Fruit fly (Drosophila melanogaster) whole organism, embryonic: ENCODE measurements around the gene Mvd.

Experiments
- ATbp ChIP-seq: fragments of 200-800 bp; sonication (Bioruptor generic); optimal IDR thresholded peaks from 2 replicates; lab custom pipeline; 2017; ENCODE audit warnings: missing biosample characterization, mild to moderate bottlenecking, missing genetic modification characterization, missing genetic modification reagents
- Asciz ChIP-seq: fragments of 200-800 bp; sonication (Bioruptor generic); optimal IDR thresholded peaks from 2 replicates; lab custom pipeline; 2017; ENCODE audit warnings: missing biosample characterization, mild to moderate bottlenecking, missing genetic modification characterization, missing genetic modification reagents
- C15 ChIP-seq: fragments of 200-800 bp; sonication (Bioruptor generic); IDR thresholded peaks from 3 replicates; pipeline ENCODE4 v1.3.6; 2022; ENCODE audit warnings: missing biosample characterization, missing genetic modification characterization
- CG10267 ChIP-seq: fragments of 200-800 bp; sonication (Bioruptor generic); optimal IDR thresholded peaks from 2 replicates; lab custom pipeline; 2018; ENCODE audit warnings: missing biosample characterization, mild to moderate bottlenecking, missing genetic modification characterization, moderate library complexity
- CG10462 ChIP-seq: fragments of 200-800 bp; sonication (Bioruptor generic); optimal IDR thresholded peaks from 2 replicates; lab custom pipeline; 2016; ENCODE audit warnings: missing biosample characterization, missing genetic modification characterization
- CG10959 ChIP-seq: fragments of 200-800 bp; sonication (Bioruptor generic); IDR thresholded peaks from 2 replicates; pipeline ENCODE4 v1.3.6; 2022; ENCODE audit warnings: missing biosample characterization, missing genetic modification characterization
- CG11398 ChIP-seq: fragments of 200-800 bp; sonication (Bioruptor generic); optimal IDR thresholded peaks from 2 replicates; lab custom pipeline; 2016; ENCODE audit warnings: missing biosample characterization, missing genetic modification characterization
- CG12942 ChIP-seq: fragments of 200-800 bp; sonication (Bioruptor generic); optimal IDR thresholded peaks from 3 replicates; lab custom pipeline; 2016; ENCODE audit warnings: missing biosample characterization, missing genetic modification characterization
- CG13296 ChIP-seq: fragments of 200-800 bp; sonication (Bioruptor generic); optimal IDR thresholded peaks from 3 replicates; lab custom pipeline; 2018; ENCODE audit warnings: missing biosample characterization, mild to moderate bottlenecking, missing genetic modification characterization
- CG15269 ChIP-seq: fragments of 200-800 bp; sonication (Bioruptor generic); optimal IDR thresholded peaks from 2 replicates; lab custom pipeline; 2018; ENCODE audit warnings: missing biosample characterization, mild to moderate bottlenecking, missing genetic modification characterization, moderate library complexity
- CG15479 ChIP-seq: fragments of 200-800 bp; sonication (Bioruptor generic); optimal IDR thresholded peaks from 3 replicates; lab custom pipeline; 2019; ENCODE audit warnings: missing biosample characterization, mild to moderate bottlenecking, missing genetic modification characterization, moderate library complexity
- CG17186 ChIP-seq: fragments of 200-800 bp; sonication (Bioruptor generic); optimal IDR thresholded peaks from 3 replicates; lab custom pipeline; 2017; ENCODE audit warnings: missing biosample characterization, missing genetic modification reagents, missing genetic modification characterization
- CG17361 ChIP-seq: fragments of 200-800 bp; sonication (Bioruptor generic); IDR thresholded peaks from 3 replicates; pipeline ENCODE4 v1.3.6; 2022; ENCODE audit warnings: missing biosample characterization, missing genetic modification characterization
- CG3847 ChIP-seq: fragments of 200-800 bp; sonication (Bioruptor generic); IDR thresholded peaks from 2 replicates; pipeline ENCODE4 v1.3.6; 2022; ENCODE audit warnings: missing biosample characterization, missing genetic modification characterization
- CG4282 ChIP-seq: fragments of 200-800 bp; sonication (Bioruptor generic); optimal IDR thresholded peaks from 2 replicates; lab custom pipeline; 2016; ENCODE audit warnings: missing biosample characterization, missing genetic modification characterization
- CG4617 ChIP-seq: fragments of 200-800 bp; sonication (Bioruptor generic); optimal IDR thresholded peaks from 3 replicates; lab custom pipeline; 2016; ENCODE audit warnings: missing biosample characterization, missing genetic modification characterization, borderline replicate concordance
- CG4820 ChIP-seq: fragments of 200-800 bp; sonication (Bioruptor generic); optimal IDR thresholded peaks from 3 replicates; lab custom pipeline; 2016; ENCODE audit warnings: missing biosample characterization, missing genetic modification characterization
- CG6175 ChIP-seq: fragments of 200-800 bp; sonication (Bioruptor generic); IDR thresholded peaks from 3 replicates; pipeline ENCODE4 v1.3.6; 2022; ENCODE audit warnings: missing biosample characterization, missing genetic modification characterization
- CG6689 ChIP-seq: fragments of 200-800 bp; sonication (Bioruptor generic); IDR thresholded peaks from 2 replicates; pipeline ENCODE4 v1.3.6; 2022; ENCODE audit warnings: missing biosample characterization, missing genetic modification characterization
- CG6854 ChIP-seq: fragments of 200-800 bp; sonication (Bioruptor generic); optimal IDR thresholded peaks from 3 replicates; lab custom pipeline; 2017; ENCODE audit warnings: missing biosample characterization, mild to moderate bottlenecking, missing genetic modification characterization
- CG7556 ChIP-seq: fragments of 200-800 bp; sonication (Bioruptor generic); optimal IDR thresholded peaks from 2 replicates; lab custom pipeline; 2017; ENCODE audit warnings: missing biosample characterization, mild to moderate bottlenecking, missing genetic modification characterization
- CG7839 ChIP-seq: fragments of 200-800 bp; sonication (Bioruptor generic); optimal IDR thresholded peaks from 3 replicates; lab custom pipeline; 2018; ENCODE audit warnings: missing biosample characterization, mild to moderate bottlenecking, missing genetic modification characterization, moderate library complexity
- CG7928 ChIP-seq: fragments of 200-800 bp; sonication (Bioruptor generic); optimal IDR thresholded peaks from 2 replicates; lab custom pipeline; 2017; ENCODE audit warnings: missing biosample characterization, mild to moderate bottlenecking, missing genetic modification characterization
- CG7987 ChIP-seq: fragments of 200-800 bp; sonication (Bioruptor generic); optimal IDR thresholded peaks from 2 replicates; lab custom pipeline; 2018; ENCODE audit warnings: missing biosample characterization, mild to moderate bottlenecking, missing genetic modification characterization, moderate library complexity
- Dbx ChIP-seq: fragments of 200-800 bp; sonication (Bioruptor generic); IDR thresholded peaks from 3 replicates; pipeline ENCODE4 v1.3.6; 2022; ENCODE audit warnings: missing biosample characterization, missing genetic modification characterization
- Doc2 ChIP-seq: fragments of 200-800 bp; sonication (Bioruptor generic); IDR thresholded peaks from 2 replicates; pipeline ENCODE4 v1.3.6; 2022; ENCODE audit warnings: missing biosample characterization, missing genetic modification characterization
- ERR ChIP-seq: fragments of 200-800 bp; sonication (Bioruptor generic); optimal IDR thresholded peaks from 2 replicates; lab custom pipeline; 2016; ENCODE audit warnings: missing biosample characterization, missing genetic modification characterization
- Opbp ChIP-seq: fragments of 200-800 bp; sonication (Bioruptor generic); IDR thresholded peaks from 3 replicates; pipeline ENCODE4 v1.3.6; 2022; ENCODE audit warnings: missing biosample characterization, missing genetic modification characterization; ENCODE audit not compliant: partially characterized antibody
- Poxn ChIP-seq: fragments of 200-800 bp; sonication (Bioruptor generic); IDR thresholded peaks from 2 replicates; pipeline ENCODE4 v1.3.6; 2022; ENCODE audit warnings: missing biosample characterization, missing genetic modification characterization
- chn ChIP-seq: fragments of 200-800 bp; sonication (Bioruptor generic); optimal IDR thresholded peaks from 2 replicates; lab custom pipeline; 2016; ENCODE audit warnings: missing biosample characterization, missing genetic modification characterization
- crol ChIP-seq: fragments of 200-800 bp; sonication (Bioruptor generic); IDR thresholded peaks from 2 replicates; pipeline ENCODE4 v1.3.6; 2022; ENCODE audit warnings: missing biosample characterization, missing genetic modification characterization
- cwo ChIP-seq: fragments of 200-800 bp; sonication (Bioruptor generic); optimal IDR thresholded peaks from 3 replicates; lab custom pipeline; 2017; ENCODE audit warnings: missing biosample characterization, missing genetic modification characterization, mild to moderate bottlenecking, moderate library complexity, missing genetic modification reagents
- da ChIP-seq: fragments of 200-800 bp; sonication (Bioruptor generic); optimal IDR thresholded peaks from 2 replicates; lab custom pipeline; 2016; ENCODE audit warnings: missing biosample characterization, missing genetic modification characterization
- dmrt11E ChIP-seq: fragments of 200-800 bp; sonication (Bioruptor generic); optimal IDR thresholded peaks from 3 replicates; lab custom pipeline; 2018; ENCODE audit warnings: missing biosample characterization, mild to moderate bottlenecking, missing genetic modification characterization, moderate library complexity
- dysf ChIP-seq: fragments of 200-800 bp; sonication (Bioruptor generic); IDR thresholded peaks from 3 replicates; pipeline ENCODE4 v1.3.6; 2022; ENCODE audit warnings: missing biosample characterization, missing genetic modification characterization
- fd3F ChIP-seq: fragments of 200-800 bp; sonication (Bioruptor generic); optimal IDR thresholded peaks from 2 replicates; lab custom pipeline; 2018; ENCODE audit warnings: missing biosample characterization, mild to moderate bottlenecking, missing genetic modification characterization, moderate library complexity
- fu2 ChIP-seq: fragments of 200-800 bp; sonication (Bioruptor generic); optimal IDR thresholded peaks from 2 replicates; lab custom pipeline; 2016; ENCODE audit warnings: missing biosample characterization, missing genetic modification characterization
- gro ChIP-seq: fragments of 200-800 bp; sonication (Bioruptor generic); optimal IDR thresholded peaks from 2 replicates; lab custom pipeline; 2016; ENCODE audit warnings: missing biosample characterization, missing genetic modification characterization
- jumu ChIP-seq: fragments of 200-800 bp; sonication (Bioruptor generic); optimal IDR thresholded peaks from 3 replicates; lab custom pipeline; 2016; ENCODE audit warnings: missing biosample characterization, missing genetic modification characterization
- knrl ChIP-seq: fragments of 200-800 bp; sonication (Bioruptor generic); IDR thresholded peaks from 3 replicates; pipeline ENCODE4 v1.3.6; 2022; ENCODE audit warnings: missing biosample characterization, missing genetic modification characterization; ENCODE audit not compliant: partially characterized antibody
- luna ChIP-seq: fragments of 200-800 bp; sonication (Bioruptor generic); optimal IDR thresholded peaks from 2 replicates; lab custom pipeline; 2016; ENCODE audit warnings: missing biosample characterization, missing genetic modification characterization
- nerfin-2 ChIP-seq: fragments of 200-800 bp; sonication (Bioruptor generic); IDR thresholded peaks from 2 replicates; pipeline ENCODE4 v1.3.6; 2022; ENCODE audit warnings: missing biosample characterization, missing genetic modification characterization; ENCODE audit not compliant: partially characterized antibody
- otp ChIP-seq: fragments of 200-800 bp; sonication (Bioruptor generic); IDR thresholded peaks from 3 replicates; pipeline ENCODE4, ENCODE4 v1.3.6; 2022; ENCODE audit warnings: missing biosample characterization, missing genetic modification characterization
- pan ChIP-seq, 4 experiments: fragments of >200 bp in 3 of 4; fragments of 200-800 bp in 1 of 4; sonication (Bioruptor generic) in 1 of 4; optimal IDR thresholded peaks in 3 of 4; IDR thresholded peaks in 1 of 4; 2 replicates each; pipeline versions ENCODE4 v1.3.6 to Lab custom; 2017 to 2022; ENCODE audit warnings: missing biosample characterization in 2 of 4, missing genetic modification characterization in 2 of 4, mixed read lengths in 1 of 4
- pfk ChIP-seq: fragments of 200-800 bp; sonication (Bioruptor generic); optimal IDR thresholded peaks from 2 replicates; lab custom pipeline; 2018; ENCODE audit warnings: missing biosample characterization, mild to moderate bottlenecking, missing genetic modification characterization, moderate library complexity
- repo ChIP-seq: fragments of 200-800 bp; sonication (Bioruptor generic); optimal IDR thresholded peaks from 2 replicates; lab custom pipeline; 2016; ENCODE audit warnings: missing biosample characterization, missing genetic modification characterization
- rib ChIP-seq: fragments of 200-800 bp; sonication (Bioruptor generic); IDR thresholded peaks from 2 replicates; pipeline ENCODE4 v1.3.6; 2022; ENCODE audit warnings: missing biosample characterization, missing genetic modification characterization
- sens-2 ChIP-seq: fragments of 200-800 bp; sonication (Bioruptor generic); IDR thresholded peaks from 2 replicates; pipeline ENCODE4 v1.3.6; 2022; ENCODE audit warnings: missing biosample characterization, missing genetic modification characterization
- seq ChIP-seq: fragments of 200-800 bp; sonication (Bioruptor generic); IDR thresholded peaks from 2 replicates; pipeline ENCODE4 v1.3.6; 2022; ENCODE audit warnings: missing biosample characterization, missing genetic modification characterization
- so ChIP-seq: fragments of 200-800 bp; sonication (Bioruptor generic); IDR thresholded peaks from 3 replicates; pipeline ENCODE4 v1.3.6; 2022; ENCODE audit warnings: missing biosample characterization, missing genetic modification characterization
- trem ChIP-seq: fragments of 200-800 bp; optimal IDR thresholded peaks from 3 replicates; lab custom pipeline; 2019; ENCODE audit warnings: missing biosample characterization, mild to moderate bottlenecking, missing genetic modification characterization, moderate library complexity

Mvd gene

dm6 chrX:15733995-15734394, 15.0 kb upstream of the Mvd start, which contains the start of the genes CG12379 and MagR (continued):
- TF ChIP-seq luna (GFP tag; lab: Kevin White, UChicago): no peak
- peak; percentile 27 for TF ChIP-seq fu2 (GFP tag; lab: Kevin White, UChicago)
- no peak for TF ChIP-seq sens-2
- no peak for TF ChIP-seq Poxn (GFP tag; lab: Robert Waterston, UW)
- no peak for TF ChIP-seq CG4820 (GFP tag; lab: Kevin White, UChicago)
- TF ChIP-seq CG12942 (GFP tag; lab: Kevin White, UChicago): peak; percentile 3
- peak; percentile 52 for TF ChIP-seq jumu (GFP tag; lab: Kevin White, UChicago)
- TF ChIP-seq CG11398 (GFP tag; lab: Kevin White, UChicago): peak; percentile 29
- peak; percentile 68 for TF ChIP-seq gro (GFP tag; lab: Kevin White, UChicago)
- no peak for TF ChIP-seq CG6175 (GFP tag; lab: Robert Waterston, UW)
- peak; percentile 7 for TF ChIP-seq CG17186 (GFP tag; lab: Kevin White, UChicago)
- peak; percentile 61 for TF ChIP-seq Dbx (GFP tag; lab: Robert Waterston, UW)
- no peak for TF ChIP-seq CG10462
- no peak for TF ChIP-seq Doc2 (GFP tag; lab: Robert Waterston, UW)
- TF ChIP-seq nerfin-2 (GFP tag; lab: Robert Waterston, UW): peak; percentile 62
- TF ChIP-seq seq (GFP tag; lab: Robert Waterston, UW): no peak
- no peak for TF ChIP-seq cwo (GFP tag; lab: Kevin White, UChicago)
- no peak for TF ChIP-seq Asciz (GFP tag; lab: Kevin White, UChicago)
- TF ChIP-seq repo (GFP tag; lab: Kevin White, UChicago): no peak
- TF ChIP-seq dysf: peak; percentile 56; the same call in 1 of the 3 replicates
- TF ChIP-seq CG10267 (tag; lab: Kevin White, UChicago): peak; percentile 52
- no peak for TF ChIP-seq otp (GFP tag; lab: Robert Waterston, UW)
- TF ChIP-seq da (GFP tag; lab: Kevin White, UChicago): no peak
- TF ChIP-seq CG17361 (GFP tag; lab: Robert Waterston, UW): peak; percentile 83
- TF ChIP-seq CG13296: peak; percentile 64
- TF ChIP-seq rib: no peak
- TF ChIP-seq ATbp: no peak
- TF ChIP-seq CG7987 (GFP tag; lab: Kevin White, UChicago): peak; percentile 19
- TF ChIP-seq CG15479 (GFP tag; lab: Kevin White, UChicago): no peak
- peak; percentile 86 for TF ChIP-seq knrl (GFP tag; lab: Robert Waterston, UW)
- peak; percentile 67 for TF ChIP-seq Opbp (GFP tag; lab: Robert Waterston, UW)
- peak; percentile 71 for TF ChIP-seq CG3847 (GFP tag; lab: Robert Waterston, UW)
- peak; percentile 42 for TF ChIP-seq CG4617
- peak; percentile 56 for TF ChIP-seq chn (GFP tag; lab: Kevin White, UChicago)
- TF ChIP-seq CG15269 (tag; lab: Kevin White, UChicago): no peak
- no peak for TF ChIP-seq pan (optimal IDR thresholded peaks at IDR 0.05; lab: Kevin White, UChicago)
- TF ChIP-seq pan (GFP tag; optimal IDR thresholded peaks at IDR 0.05 in 1 of 2, IDR thresholded peaks at IDR 0.05 in 1 of 2): no peak
- TF ChIP-seq ERR (GFP tag; lab: Kevin White, UChicago): no peak
- no peak for TF ChIP-seq CG10959 (GFP tag; lab: Robert Waterston, UW)
- no peak for TF ChIP-seq CG7556 (GFP tag; lab: Kevin White, UChicago)
- TF ChIP-seq pfk (GFP tag; lab: Kevin White, UChicago): no peak
- TF ChIP-seq crol (GFP tag; lab: Robert Waterston, UW): no peak
- no peak for TF ChIP-seq CG4282 (GFP tag; lab: Kevin White, UChicago)
- peak; percentile 28; the same call in 1 of the 2 replicates for TF ChIP-seq CG6689 (GFP tag; lab: Robert Waterston, UW)
- TF ChIP-seq fd3F (GFP tag; lab: Kevin White, UChicago): no peak
- TF ChIP-seq CG6854: no peak
- TF ChIP-seq dmrt11E (tag; lab: Kevin White, UChicago): peak; percentile 47
- TF ChIP-seq so: no peak
- TF ChIP-seq CG7839 (tag; lab: Kevin White, UChicago): no peak
- TF ChIP-seq trem (tag; lab: Kevin White, UChicago): peak; percentile 54
- TF ChIP-seq CG7928 (GFP tag; lab: Kevin White, UChicago): peak; percentile 10
- no peak for TF ChIP-seq C15 (GFP tag; lab: Robert Waterston, UW)
